Fruit fly (Drosophila melanogaster) whole organism, prepupa: ENCODE data around the gene DNAlig3.

Source experiments
- Blimp-1 ChIP-seq: fragments of 200-800 bp; sonication (Bioruptor generic); optimal IDR thresholded peaks from 3 replicates; lab custom pipeline; 2017; ENCODE audit warnings: missing biosample characterization, missing genetic modification characterization, mild to moderate bottlenecking, moderate library complexity, missing genetic modification reagents
- CG10631 ChIP-seq: fragments of 200-800 bp; sonication (Bioruptor generic); optimal IDR thresholded peaks from 2 replicates; lab custom pipeline; 2016; ENCODE audit warnings: missing biosample characterization, missing genetic modification characterization
- CG10669 ChIP-seq: fragments of 200-800 bp; sonication (Bioruptor generic); optimal IDR thresholded peaks from 3 replicates; lab custom pipeline; 2018; ENCODE audit warnings: missing biosample characterization, mild to moderate bottlenecking, missing genetic modification characterization, moderate library complexity
- CG11294 ChIP-seq: fragments of 200-800 bp; sonication (Bioruptor generic); IDR thresholded peaks from 2 replicates; pipeline ENCODE4 v1.3.6; 2022; ENCODE audit warnings: missing biosample characterization, missing genetic modification characterization
- CG11762 ChIP-seq: fragments of 200-800 bp; sonication (Bioruptor generic); optimal IDR thresholded peaks from 3 replicates; lab custom pipeline; 2016; ENCODE audit warnings: missing biosample characterization, missing genetic modification characterization; ENCODE audit not compliant: insufficient read depth
- CG11902 ChIP-seq: fragments of 200-800 bp; sonication (Bioruptor generic); optimal IDR thresholded peaks from 3 replicates; lab custom pipeline; 2016; ENCODE audit warnings: missing biosample characterization, missing genetic modification characterization
- CG1621 ChIP-seq: fragments of 200-800 bp; sonication (Bioruptor generic); optimal IDR thresholded peaks from 3 replicates; lab custom pipeline; 2018; ENCODE audit warnings: missing biosample characterization, mild to moderate bottlenecking, missing genetic modification characterization
- CG3032 ChIP-seq: fragments of 200-800 bp; optimal IDR thresholded peaks from 2 replicates; lab custom pipeline; 2019; ENCODE audit warnings: missing biosample characterization, mild to moderate bottlenecking, missing genetic modification characterization, moderate library complexity
- CG31627 ChIP-seq: fragments of 200-800 bp; sonication (Bioruptor generic); optimal IDR thresholded peaks from 3 replicates; lab custom pipeline; 2016; ENCODE audit warnings: missing biosample characterization, missing genetic modification characterization
- CG32006 ChIP-seq: fragments of 200-800 bp; sonication (Bioruptor generic); optimal IDR thresholded peaks from 3 replicates; lab custom pipeline; 2017; ENCODE audit warnings: missing biosample characterization, mild to moderate bottlenecking, missing genetic modification characterization
- CG3919 ChIP-seq: fragments of 200-800 bp; sonication (Bioruptor generic); optimal IDR thresholded peaks from 3 replicates; lab custom pipeline; 2016; ENCODE audit warnings: missing biosample characterization, missing genetic modification characterization
- CG4318 ChIP-seq: fragments of 200-800 bp; sonication (Bioruptor generic); optimal IDR thresholded peaks from 3 replicates; lab custom pipeline; 2017; ENCODE audit warnings: missing biosample characterization, mild to moderate bottlenecking, missing genetic modification characterization
- CG6163 ChIP-seq: fragments of 200-800 bp; sonication (Bioruptor generic); IDR thresholded peaks from 3 replicates; pipeline ENCODE4 v1.3.6; 2022; ENCODE audit warnings: missing biosample characterization, missing genetic modification characterization
- CG6792 ChIP-seq: fragments of 200-800 bp; sonication (Bioruptor generic); optimal IDR thresholded peaks from 3 replicates; lab custom pipeline; 2016; ENCODE audit warnings: missing biosample characterization, missing genetic modification characterization
- CG6808 ChIP-seq: fragments of 200-800 bp; sonication (Bioruptor generic); optimal IDR thresholded peaks from 3 replicates; lab custom pipeline; 2017; ENCODE audit warnings: missing biosample characterization, missing genetic modification characterization, mild to moderate bottlenecking, moderate library complexity, missing genetic modification reagents
- CG7368 ChIP-seq: fragments of 200-800 bp; sonication (Bioruptor generic); optimal IDR thresholded peaks from 3 replicates; lab custom pipeline; 2016; ENCODE audit warnings: missing biosample characterization, missing genetic modification characterization
- CG8119 ChIP-seq: fragments of 200-800 bp; sonication (Bioruptor generic); IDR thresholded peaks from 3 replicates; pipeline ENCODE4 v1.3.6; 2022; ENCODE audit warnings: missing biosample characterization, missing genetic modification characterization
- CG8319 ChIP-seq: fragments of 200-800 bp; sonication (Bioruptor generic); optimal IDR thresholded peaks from 3 replicates; lab custom pipeline; 2016; ENCODE audit warnings: missing biosample characterization, missing genetic modification characterization
- CG8632 ChIP-seq: fragments of 200-800 bp; sonication (Bioruptor generic); optimal IDR thresholded peaks from 3 replicates; lab custom pipeline; 2016; ENCODE audit warnings: missing biosample characterization, missing genetic modification characterization
- CG9139 ChIP-seq: fragments of 200-800 bp; sonication (Bioruptor generic); optimal IDR thresholded peaks from 3 replicates; lab custom pipeline; 2017; ENCODE audit warnings: missing biosample characterization, mild to moderate bottlenecking, missing genetic modification characterization
- Eip75B ChIP-seq: fragments of 200-800 bp; sonication (Bioruptor generic); optimal IDR thresholded peaks from 3 replicates; lab custom pipeline; 2016; ENCODE audit warnings: missing biosample characterization, missing genetic modification characterization
- Eip78C ChIP-seq: fragments of 200-800 bp; sonication (Bioruptor generic); peaks from one replicate; lab custom pipeline; 2016; ENCODE audit warnings: missing biosample characterization, missing genetic modification characterization
- Eip93F ChIP-seq: fragments of 200-800 bp; sonication (Bioruptor generic); optimal IDR thresholded peaks from 2 replicates; lab custom pipeline; 2016; ENCODE audit warnings: missing biosample characterization, mild to moderate bottlenecking, missing genetic modification characterization
- Ets96B ChIP-seq: fragments of 200-800 bp; optimal IDR thresholded peaks from 2 replicates; lab custom pipeline; 2019; ENCODE audit warnings: missing biosample characterization, mild to moderate bottlenecking, missing genetic modification characterization, moderate library complexity
- Hr38 ChIP-seq: sonication (Bioruptor generic); optimal IDR thresholded peaks from 2 replicates; lab custom pipeline; 2016; ENCODE audit warnings: missing biosample characterization, missing genetic modification characterization
- Hr39 ChIP-seq: fragments of 200-800 bp; sonication (Bioruptor generic); optimal IDR thresholded peaks from 2 replicates; lab custom pipeline; 2016; ENCODE audit warnings: missing biosample characterization, missing genetic modification characterization
- Hr4 ChIP-seq: fragments of 200-800 bp; sonication (Bioruptor generic); optimal IDR thresholded peaks from 3 replicates; lab custom pipeline; 2016; ENCODE audit warnings: missing biosample characterization, missing genetic modification characterization
- Met ChIP-seq: fragments of 200-800 bp; sonication (Bioruptor generic); optimal IDR thresholded peaks from 3 replicates; lab custom pipeline; 2016; ENCODE audit warnings: missing biosample characterization, missing genetic modification characterization
- OdsH ChIP-seq: fragments of 200-800 bp; sonication (Bioruptor generic); optimal IDR thresholded peaks from 3 replicates; lab custom pipeline; 2016; ENCODE audit warnings: missing biosample characterization, missing genetic modification characterization
- Smox ChIP-seq: fragments of 200-800 bp; sonication (Bioruptor generic); optimal IDR thresholded peaks from 3 replicates; lab custom pipeline; 2016; ENCODE audit warnings: missing biosample characterization, missing genetic modification characterization
- Sox102F ChIP-seq: fragments of 200-800 bp; sonication (Bioruptor generic); optimal IDR thresholded peaks from 2 replicates; lab custom pipeline; 2016; ENCODE audit warnings: missing biosample characterization, mild to moderate bottlenecking, missing genetic modification characterization
- achi ChIP-seq: fragments of 200-800 bp; sonication (Bioruptor generic); optimal IDR thresholded peaks from 3 replicates; lab custom pipeline; 2016; ENCODE audit warnings: missing biosample characterization, missing genetic modification characterization
- cyc ChIP-seq: fragments of 200-800 bp; sonication (Bioruptor generic); optimal IDR thresholded peaks from 3 replicates; lab custom pipeline; 2016; ENCODE audit warnings: missing biosample characterization, missing genetic modification characterization
- dac ChIP-seq: fragments of 200-800 bp; sonication (Bioruptor generic); optimal IDR thresholded peaks from 2 replicates; lab custom pipeline; 2017; ENCODE audit warnings: missing biosample characterization, mild to moderate bottlenecking, missing genetic modification characterization
- dsx ChIP-seq: fragments of 200-800 bp; optimal IDR thresholded peaks from 3 replicates; lab custom pipeline; 2019; ENCODE audit warnings: missing biosample characterization, mild to moderate bottlenecking, missing genetic modification characterization, moderate library complexity; ENCODE audit not compliant: poor library complexity, severe bottlenecking
- esn ChIP-seq: fragments of 200-800 bp; sonication (Bioruptor generic); optimal IDR thresholded peaks from 2 replicates; lab custom pipeline; 2016; ENCODE audit warnings: missing biosample characterization, mild to moderate bottlenecking, missing genetic modification characterization, moderate library complexity
- fd59A ChIP-seq: fragments of 200-800 bp; sonication (Bioruptor generic); optimal IDR thresholded peaks from 2 replicates; lab custom pipeline; 2017; ENCODE audit warnings: missing biosample characterization, mild to moderate bottlenecking, missing genetic modification characterization, missing genetic modification reagents
- fkh ChIP-seq: fragments of 200-800 bp; sonication (Bioruptor generic); optimal IDR thresholded peaks from 3 replicates; lab custom pipeline; 2017; ENCODE audit warnings: missing biosample characterization, mild to moderate bottlenecking, missing genetic modification characterization, moderate library complexity
- lz ChIP-seq: fragments of 200-800 bp; sonication (Bioruptor generic); optimal IDR thresholded peaks from 3 replicates; lab custom pipeline; 2016; ENCODE audit warnings: missing biosample characterization, missing genetic modification characterization
- pdm3 ChIP-seq: fragments of 200-800 bp; sonication (Bioruptor generic); optimal IDR thresholded peaks from 3 replicates; lab custom pipeline; 2016; ENCODE audit warnings: missing biosample characterization, missing genetic modification characterization
- salr ChIP-seq, 2 experiments: fragments of 200-800 bp; sonication (Bioruptor generic); optimal IDR thresholded peaks; 3 replicates each; lab custom pipeline; 2016 to 2018; ENCODE audit warnings: missing biosample characterization in 2 of 2, missing genetic modification characterization in 2 of 2, mild to moderate bottlenecking in 1 of 2
- spab ChIP-seq: fragments of 200-800 bp; sonication (Bioruptor generic); optimal IDR thresholded peaks from 2 replicates; lab custom pipeline; 2017; ENCODE audit warnings: missing biosample characterization, mild to moderate bottlenecking, missing genetic modification characterization, missing genetic modification reagents
- ss ChIP-seq, 2 experiments: fragments of 200-800 bp; sonication (Bioruptor generic); optimal IDR thresholded peaks; 2 replicates in 1 of 2; 3 replicates in 1 of 2; lab custom pipeline; 2017 to 2018; ENCODE audit warnings: mild to moderate bottlenecking in 2 of 2, missing biosample characterization in 2 of 2, missing genetic modification characterization in 2 of 2, moderate library complexity in 1 of 2
- svp ChIP-seq: fragments of 200-800 bp; sonication (Bioruptor generic); peaks from one replicate; lab custom pipeline; 2016; ENCODE audit warnings: missing biosample characterization, missing genetic modification characterization
- topi ChIP-seq: fragments of 200-800 bp; sonication (Bioruptor generic); optimal IDR thresholded peaks from 3 replicates; lab custom pipeline; 2016; ENCODE audit warnings: missing biosample characterization, missing genetic modification characterization
- vri ChIP-seq: fragments of 200-800 bp; sonication (Bioruptor generic); optimal IDR thresholded peaks from 3 replicates; lab custom pipeline; 2016; ENCODE audit warnings: missing biosample characterization, mild to moderate bottlenecking, missing genetic modification characterization

DNAlig3 gene

DNA sequence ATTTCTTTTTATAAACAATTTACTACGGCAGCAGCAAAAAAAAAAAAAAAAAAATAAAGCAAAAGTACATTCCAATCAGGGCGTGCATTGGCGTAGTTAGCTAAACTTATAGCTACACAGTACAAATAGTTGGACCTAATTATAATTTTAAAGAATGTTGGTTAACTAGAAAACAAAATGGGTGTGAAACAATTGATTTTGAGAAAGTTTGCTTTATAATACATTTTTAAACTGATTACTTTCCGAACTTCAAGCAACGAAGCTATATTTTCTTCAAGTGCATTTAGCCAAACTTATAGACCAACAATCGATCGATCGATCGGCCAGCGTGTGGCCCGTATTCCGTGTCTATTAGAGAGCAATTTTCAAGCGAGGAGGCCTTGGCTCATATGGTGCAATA lies 49.7 kb upstream of the DNAlig3 start (continued):
- no peak for TF ChIP-seq CG10669
- peak; percentile 14 for TF ChIP-seq CG8319
- no peak for TF ChIP-seq CG9139 (GFP tag; lab: Kevin White, UChicago)
- no peak for TF ChIP-seq CG6792
- TF ChIP-seq CG8632, result peak; percentile 29
- peak; percentile 17 for TF ChIP-seq spab (GFP tag; lab: Kevin White, UChicago)
- TF ChIP-seq achi (GFP tag; lab: Kevin White, UChicago), result no peak
- TF ChIP-seq Met (GFP tag; lab: Kevin White, UChicago), result no peak
- TF ChIP-seq salr (GFP tag; optimal IDR thresholded peaks at IDR 0.05; lab: Kevin White, UChicago), result no peak
- TF ChIP-seq dac (GFP tag; lab: Kevin White, UChicago), result no peak
- TF ChIP-seq CG8119, result peak; percentile 53; the same call in 2 of the 3 replicates
- peak; percentile 70 for TF ChIP-seq CG6163 (GFP tag; lab: Robert Waterston, UW)
- peak; percentile 3 for TF ChIP-seq esn (GFP tag; lab: Kevin White, UChicago)
- no peak for TF ChIP-seq Blimp-1 (GFP tag; lab: Kevin White, UChicago)
- no peak for TF ChIP-seq topi (GFP tag; lab: Kevin White, UChicago)

DNA sequence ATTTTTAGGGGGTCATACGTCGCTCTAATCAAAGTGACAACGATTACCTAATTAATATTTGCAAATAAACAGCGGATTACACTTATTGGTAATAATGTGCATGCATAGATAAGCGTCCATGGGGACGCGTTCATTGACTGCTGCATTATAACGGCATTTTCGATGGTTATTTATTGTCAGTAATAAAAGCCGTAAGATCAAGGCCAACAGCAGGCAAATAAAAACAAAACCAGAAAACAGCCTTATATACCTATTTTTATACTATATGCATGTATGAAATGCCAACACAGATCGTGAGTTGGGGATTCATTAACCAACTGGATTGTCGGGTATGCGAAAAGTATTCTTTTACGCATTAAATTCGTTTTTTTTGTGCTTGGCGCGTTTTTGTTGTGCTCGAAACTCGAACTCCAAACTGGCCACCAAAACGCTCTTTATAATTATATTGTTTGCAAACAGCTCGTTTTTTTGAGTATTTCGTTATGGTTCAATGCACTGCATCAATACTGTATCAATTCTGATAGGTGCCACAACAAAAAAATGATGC lies 49.1 kb upstream of the DNAlig3 start:
- TF ChIP-seq Hr4 (GFP tag; lab: Kevin White, UChicago) (no peak), CG8632 (no peak), fd59A (GFP tag; lab: Kevin White, UChicago) (no peak), CG6808 (no peak), CG3919 (GFP tag; lab: Kevin White, UChicago) (no peak), Eip78C (GFP tag; lab: Kevin White, UChicago) (peak; percentile 37), CG1621 (no peak), Hr39 (GFP tag; lab: Kevin White, UChicago) (no peak), CG10631 (no peak), ss (GFP tag; optimal IDR thresholded peaks at IDR 0.05; lab: Kevin White, UChicago) (no peak), Eip93F (peak; percentile 47), topi (GFP tag; lab: Kevin White, UChicago) (no peak), fkh (GFP tag; lab: Kevin White, UChicago) (no peak), vri (peak; percentile 81), pdm3 (GFP tag; lab: Kevin White, UChicago) (no peak)
- TF ChIP-seq, all 60 proteins: peak for 3

DNA sequence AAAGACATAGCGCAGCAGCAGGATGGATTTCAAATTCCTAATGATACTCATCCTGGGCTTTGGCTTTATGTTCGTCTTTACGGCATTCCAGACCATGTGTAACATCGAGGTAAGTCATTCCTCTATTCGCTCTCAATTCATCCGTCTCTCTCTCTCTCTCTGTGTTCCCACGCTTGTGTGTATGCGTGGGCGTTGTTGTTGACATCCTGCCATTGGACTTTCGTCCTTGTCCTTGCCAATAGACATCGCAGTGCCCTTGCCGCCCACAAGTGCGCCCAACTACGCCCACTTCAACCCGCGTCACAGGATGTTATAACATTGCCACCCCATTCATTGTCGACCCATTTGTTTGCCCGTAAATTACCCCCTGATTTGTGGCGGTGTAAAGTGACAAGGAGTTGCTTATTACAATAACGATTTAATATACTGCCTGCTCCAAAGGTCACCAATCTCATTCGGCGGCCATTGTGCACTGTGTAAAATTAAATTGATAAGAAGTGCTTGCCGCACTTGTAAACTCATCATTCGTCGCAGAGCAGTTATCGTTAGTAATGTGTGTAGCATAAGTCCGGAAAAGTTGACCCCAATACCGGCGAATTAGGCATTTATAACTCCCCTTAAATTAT lies 48.1 kb upstream of the DNAlig3 start:
- TF ChIP-seq CG31627 (GFP tag; lab: Kevin White, UChicago) (no peak), salr (GFP tag; optimal IDR thresholded peaks at IDR 0.05; lab: Kevin White, UChicago) (no peak), Hr38 (no peak), CG11902 (no peak), CG3919 (GFP tag; lab: Kevin White, UChicago) (peak; percentile 21), CG9139 (GFP tag; lab: Kevin White, UChicago) (peak; percentile 6), dsx (no peak), lz (GFP tag; lab: Kevin White, UChicago) (no peak), CG3032 (tag; lab: Kevin White, UChicago) (no peak), Sox102F (GFP tag; lab: Kevin White, UChicago) (no peak), Met (GFP tag; lab: Kevin White, UChicago) (no peak), cyc (GFP tag; lab: Kevin White, UChicago) (no peak), ss (GFP tag; optimal IDR thresholded peaks at IDR 0.05; lab: Kevin White, UChicago) (peak in 1 of 2 experiments; percentile 44), Blimp-1 (GFP tag; lab: Kevin White, UChicago) (no peak), Hr39 (GFP tag; lab: Kevin White, UChicago) (no peak), Smox (GFP tag; lab: Kevin White, UChicago) (no peak), achi (GFP tag; lab: Kevin White, UChicago) (no peak), Eip93F (no peak), CG6792 (no peak), CG7368 (GFP tag; lab: Kevin White, UChicago) (no peak), CG4318 (GFP tag; lab: Kevin White, UChicago) (no peak), CG32006 (no peak), Eip75B (GFP tag; lab: Kevin White, UChicago) (no peak), vri (no peak), Ets96B (tag; lab: Kevin White, UChicago) (no peak), OdsH (GFP tag; lab: Kevin White, UChicago) (no peak), CG10669 (peak; percentile 20), CG11762 (no peak), Eip78C (GFP tag; lab: Kevin White, UChicago) (peak; percentile 52), CG11294 (GFP tag; lab: Robert Waterston, UW) (no peak), svp (peak; percentile 94)
